Fruit fly (Drosophila melanogaster) whole organism, embryonic: ENCODE results near the gene Taf10.

Experiments used
- CG10462 ChIP-seq: fragments of 200-800 bp; sonication (Bioruptor generic); optimal IDR thresholded peaks from 2 replicates; lab custom pipeline; 2016; ENCODE audit warnings: missing biosample characterization, missing genetic modification characterization
- CG10565 ChIP-seq: fragments of 200-800 bp; sonication (Bioruptor generic); optimal IDR thresholded peaks from 3 replicates; lab custom pipeline; 2016; ENCODE audit warnings: missing biosample characterization, mild to moderate bottlenecking, missing genetic modification characterization
- CG10979 ChIP-seq: fragments of 200-800 bp; sonication (Bioruptor generic); optimal IDR thresholded peaks from 2 replicates; lab custom pipeline; 2018; ENCODE audit warnings: missing biosample characterization, mild to moderate bottlenecking, missing genetic modification characterization, moderate library complexity
- CG12071 ChIP-seq: fragments of 200-800 bp; sonication (Bioruptor generic); optimal IDR thresholded peaks from 3 replicates; lab custom pipeline; 2018; ENCODE audit warnings: missing biosample characterization, mild to moderate bottlenecking, missing genetic modification characterization
- CG12219 ChIP-seq: fragments of 200-800 bp; sonication (Bioruptor generic); optimal IDR thresholded peaks from 3 replicates; lab custom pipeline; 2018; ENCODE audit warnings: missing biosample characterization, mild to moderate bottlenecking, missing genetic modification characterization
- CG14710 ChIP-seq: fragments of 200-800 bp; sonication (Bioruptor generic); optimal IDR thresholded peaks from 3 replicates; lab custom pipeline; 2019; ENCODE audit warnings: missing biosample characterization, mild to moderate bottlenecking, missing genetic modification characterization, moderate library complexity
- CG17359 ChIP-seq: fragments of 200-800 bp; sonication (Bioruptor generic); optimal IDR thresholded peaks from 3 replicates; lab custom pipeline; 2018; ENCODE audit warnings: missing biosample characterization, mild to moderate bottlenecking, missing genetic modification characterization, moderate library complexity
- CG1792 ChIP-seq: fragments of 200-800 bp; sonication (Bioruptor generic); optimal IDR thresholded peaks from 2 replicates; lab custom pipeline; 2016; ENCODE audit warnings: missing biosample characterization, missing genetic modification characterization
- CG1832 ChIP-seq: fragments of 200-800 bp; sonication (Bioruptor generic); optimal IDR thresholded peaks from 2 replicates; lab custom pipeline; 2017; ENCODE audit warnings: missing biosample characterization, mild to moderate bottlenecking, missing genetic modification characterization, inconsistent platforms
- CG18764 ChIP-seq: fragments of 200-800 bp; sonication (Bioruptor generic); optimal IDR thresholded peaks from 3 replicates; lab custom pipeline; 2016; ENCODE audit warnings: missing biosample characterization, missing genetic modification characterization
- CG2116 ChIP-seq: fragments of 200-800 bp; sonication (Bioruptor generic); optimal IDR thresholded peaks from 3 replicates; lab custom pipeline; 2018; ENCODE audit warnings: missing biosample characterization, mild to moderate bottlenecking, missing genetic modification characterization
- CG3163 ChIP-seq: fragments of 200-800 bp; sonication (Bioruptor generic); optimal IDR thresholded peaks from 3 replicates; lab custom pipeline; 2016; ENCODE audit warnings: missing biosample characterization, missing genetic modification characterization
- CG32772 ChIP-seq: fragments of 200-800 bp; sonication (Bioruptor generic); IDR thresholded peaks from 2 replicates; pipeline ENCODE4 v1.3.6; 2022; ENCODE audit warnings: missing biosample characterization, missing genetic modification characterization
- CG4707 ChIP-seq: fragments of 200-800 bp; sonication (Bioruptor generic); optimal IDR thresholded peaks from 2 replicates; lab custom pipeline; 2018; ENCODE audit warnings: missing biosample characterization, mild to moderate bottlenecking, missing genetic modification characterization, moderate library complexity
- CG5245 ChIP-seq: fragments of 200-800 bp; sonication (Bioruptor generic); optimal IDR thresholded peaks from 3 replicates; lab custom pipeline; 2016; ENCODE audit warnings: missing biosample characterization, missing genetic modification characterization
- CG6813 ChIP-seq: fragments of 200-800 bp; sonication (Bioruptor generic); optimal IDR thresholded peaks from 2 replicates; lab custom pipeline; 2017; ENCODE audit warnings: missing biosample characterization, missing genetic modification characterization, mild to moderate bottlenecking, moderate library complexity, missing genetic modification reagents
- CG8944 ChIP-seq: fragments of 200-800 bp; sonication (Bioruptor generic); optimal IDR thresholded peaks from 3 replicates; lab custom pipeline; 2016; ENCODE audit warnings: missing biosample characterization, missing genetic modification characterization
- CG9797 ChIP-seq: fragments of 200-800 bp; sonication (Bioruptor generic); optimal IDR thresholded peaks from 3 replicates; lab custom pipeline; 2018; ENCODE audit warnings: missing biosample characterization, mild to moderate bottlenecking, missing genetic modification characterization
- Dll ChIP-seq: fragments of 200-800 bp; sonication (Bioruptor generic); IDR thresholded peaks from 4 replicates; pipeline ENCODE4 v1.3.6; 2022; ENCODE audit warnings: missing biosample characterization, missing genetic modification characterization; ENCODE audit not compliant: partially characterized antibody
- Doc3 ChIP-seq: fragments of 200-800 bp; sonication (Bioruptor generic); IDR thresholded peaks from 3 replicates; pipeline ENCODE4 v1.3.6; 2022; ENCODE audit warnings: missing biosample characterization, missing genetic modification characterization; ENCODE audit not compliant: partially characterized antibody
- Dref ChIP-seq: fragments of 200-800 bp; sonication (Bioruptor generic); IDR thresholded peaks from 2 replicates; pipeline ENCODE4 v1.3.6; 2022; ENCODE audit warnings: missing biosample characterization, missing genetic modification characterization
- Ets65A ChIP-seq: fragments of 200-800 bp; sonication (Bioruptor generic); peaks from one replicate; lab custom pipeline; 2016; ENCODE audit warnings: missing biosample characterization, missing genetic modification characterization
- Fer3 ChIP-seq: fragments of 200-800 bp; sonication (Bioruptor generic); optimal IDR thresholded peaks from 2 replicates; lab custom pipeline; 2018; ENCODE audit warnings: missing biosample characterization, mild to moderate bottlenecking, missing genetic modification characterization, moderate library complexity
- HLHmδ ChIP-seq: fragments of 200-800 bp; sonication (Bioruptor generic); optimal IDR thresholded peaks from 2 replicates; lab custom pipeline; 2018; ENCODE audit warnings: missing biosample characterization, mild to moderate bottlenecking, missing genetic modification characterization, moderate library complexity
- Meics ChIP-seq: fragments of 200-800 bp; sonication (Bioruptor generic); optimal IDR thresholded peaks from 2 replicates; lab custom pipeline; 2017; ENCODE audit warnings: missing biosample characterization, mild to moderate bottlenecking, missing genetic modification characterization
- Pdp1 ChIP-seq, 2 experiments: fragments of 200-800 bp; sonication (Bioruptor generic); optimal IDR thresholded peaks; 3 replicates each; lab custom pipeline; 2016; ENCODE audit warnings: missing biosample characterization in 2 of 2, missing genetic modification characterization in 2 of 2, mild to moderate bottlenecking in 1 of 2, moderate library complexity in 1 of 2
- Scr ChIP-seq: fragments of 200-800 bp; sonication (Bioruptor generic); IDR thresholded peaks from 2 replicates; pipeline ENCODE4 v1.3.6; 2022; ENCODE audit warnings: missing biosample characterization, missing genetic modification characterization; ENCODE audit not compliant: partially characterized antibody
- Sin3A ChIP-seq: fragments of >200 bp; optimal IDR thresholded peaks from 2 replicates; lab custom pipeline; 2018
- TFAM ChIP-seq: fragments of 200-800 bp; sonication (Bioruptor generic); optimal IDR thresholded peaks from 2 replicates; lab custom pipeline; 2017; ENCODE audit warnings: missing biosample characterization, missing genetic modification characterization, inconsistent platforms
- btn ChIP-seq: fragments of 200-800 bp; sonication (Bioruptor generic); optimal IDR thresholded peaks from 2 replicates; lab custom pipeline; 2016; ENCODE audit warnings: missing biosample characterization, missing genetic modification characterization
- chif ChIP-seq, 2 experiments: fragments of 200-800 bp; sonication (Bioruptor generic); optimal IDR thresholded peaks; 3 replicates each; lab custom pipeline; 2016; ENCODE audit warnings: missing biosample characterization in 2 of 2, missing genetic modification characterization in 2 of 2
- dan ChIP-seq: fragments of 200-800 bp; sonication (Bioruptor generic); IDR thresholded peaks from 2 replicates; pipeline ENCODE4 v1.3.6; 2022; ENCODE audit warnings: missing biosample characterization, missing genetic modification characterization
- dpn ChIP-seq, 2 experiments: fragments of 200-800 bp; sonication (Bioruptor generic); optimal IDR thresholded peaks; 3 replicates each; lab custom pipeline; 2016; ENCODE audit warnings: missing biosample characterization in 2 of 2, missing genetic modification characterization in 2 of 2
- fd64A ChIP-seq: fragments of 200-800 bp; sonication (Bioruptor generic); optimal IDR thresholded peaks from 3 replicates; lab custom pipeline; 2018; ENCODE audit warnings: missing biosample characterization, mild to moderate bottlenecking, missing genetic modification characterization
- gfzf ChIP-seq: fragments of 200-800 bp; sonication (Bioruptor generic); optimal IDR thresholded peaks from 2 replicates; lab custom pipeline; 2016; ENCODE audit warnings: missing biosample characterization, mild to moderate bottlenecking, missing genetic modification characterization, moderate library complexity
- pita ChIP-seq: fragments of 200-800 bp; sonication (Bioruptor generic); optimal IDR thresholded peaks from 2 replicates; lab custom pipeline; 2017; ENCODE audit warnings: missing biosample characterization, mild to moderate bottlenecking, missing genetic modification characterization
- prd ChIP-seq, 3 experiments: fragments of >200 bp in 2 of 3; fragments of 200-800 bp in 1 of 3; sonication (Bioruptor generic) in 1 of 3; optimal IDR thresholded peaks in 2 of 3; IDR thresholded peaks in 1 of 3; 2 replicates in 2 of 3; 3 replicates in 1 of 3; pipeline versions ENCODE4 v1.3.6 to Lab custom; 2017 to 2022; ENCODE audit warnings: missing biosample characterization in 1 of 3, missing genetic modification characterization in 1 of 3
- sima ChIP-seq: fragments of 200-800 bp; sonication (Bioruptor generic); optimal IDR thresholded peaks from 2 replicates; lab custom pipeline; 2016; ENCODE audit warnings: missing biosample characterization, missing genetic modification characterization
- sna ChIP-seq: fragments of 200-800 bp; sonication (Bioruptor generic); IDR thresholded peaks from 2 replicates; pipeline ENCODE4 v1.3.6; 2022; ENCODE audit warnings: missing biosample characterization, missing genetic modification characterization; ENCODE audit not compliant: partially characterized antibody
- ssp ChIP-seq: fragments of 200-800 bp; sonication (Bioruptor generic); IDR thresholded peaks from 2 replicates; pipeline ENCODE4 v1.3.6; 2022; ENCODE audit warnings: missing biosample characterization, missing genetic modification characterization
- stwl ChIP-seq: fragments of 200-800 bp; sonication (Bioruptor generic); optimal IDR thresholded peaks from 3 replicates; lab custom pipeline; 2018; ENCODE audit warnings: missing biosample characterization, mild to moderate bottlenecking, missing genetic modification characterization, moderate library complexity
- tio ChIP-seq: fragments of 200-800 bp; sonication (Bioruptor generic); optimal IDR thresholded peaks from 2 replicates; lab custom pipeline; 2017; ENCODE audit warnings: missing biosample characterization, missing genetic modification characterization, inconsistent platforms
- tll ChIP-seq, 2 experiments: fragments of 200-800 bp in 1 of 2; fragments of >200 bp in 1 of 2; sonication (Bioruptor generic) in 1 of 2; optimal IDR thresholded peaks; 2 replicates each; lab custom pipeline; 2017 to 2019; ENCODE audit warnings: missing biosample characterization in 2 of 2, missing genetic modification characterization in 2 of 2, mild to moderate bottlenecking in 1 of 2, moderate library complexity in 1 of 2
- twi ChIP-seq: fragments of 200-800 bp; optimal IDR thresholded peaks from 2 replicates; lab custom pipeline; 2019; ENCODE audit warnings: missing biosample characterization, mild to moderate bottlenecking, missing genetic modification characterization, moderate library complexity
- wor ChIP-seq: fragments of 200-800 bp; sonication (Bioruptor generic); IDR thresholded peaks from 2 replicates; pipeline ENCODE4 v1.3.6; 2022; ENCODE audit warnings: missing biosample characterization, missing genetic modification characterization

Taf10 gene

DNA sequence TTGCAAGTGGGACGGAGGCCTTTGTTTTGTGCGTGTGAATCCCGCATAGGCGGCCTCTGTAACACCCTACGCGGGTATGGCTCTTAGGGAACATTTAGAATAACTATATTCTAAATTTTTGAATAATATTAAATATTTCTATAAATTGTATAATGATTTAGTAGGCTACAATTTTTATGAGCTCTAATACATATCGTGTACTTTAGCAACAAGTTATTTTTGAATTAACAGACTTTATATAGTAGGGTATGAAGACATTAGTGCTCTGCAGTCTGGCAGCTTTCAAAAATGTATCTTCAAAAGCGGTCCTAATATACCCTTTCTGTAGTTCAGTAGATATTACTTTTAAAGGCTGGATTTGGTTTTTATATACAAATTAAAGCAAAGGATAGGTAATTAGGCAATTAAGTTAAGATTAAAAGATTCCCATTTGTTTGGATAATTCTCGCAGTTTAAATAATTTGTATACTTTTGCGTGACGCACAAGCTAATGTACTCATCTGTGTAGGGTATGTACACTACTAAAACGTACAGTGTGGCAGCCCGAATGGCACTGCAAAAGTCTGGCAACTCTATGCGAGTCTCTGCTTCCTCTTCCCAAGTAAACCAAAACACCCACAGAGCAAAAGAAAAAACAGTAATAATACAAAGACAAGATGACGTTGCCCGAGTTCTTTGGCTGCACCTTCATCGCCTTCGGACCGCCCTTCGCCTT is 1.9 kb upstream of the Taf10 start, which contains the start of the genes Snx21 and aph-1 (continued):
- peak; percentile 78 for TF ChIP-seq CG10462 (GFP tag; lab: Kevin White, UChicago)
- peak; percentile 69 for TF ChIP-seq CG3163 (GFP tag; lab: Kevin White, UChicago)
- TF ChIP-seq tll (GFP tag; optimal IDR thresholded peaks at IDR 0.05; lab: Kevin White, UChicago), result peak in 1 of 2 experiments; percentile 64
- TF ChIP-seq CG14710 (tag; lab: Kevin White, UChicago), result peak; percentile 92
- TF ChIP-seq CG1792 (GFP tag; lab: Kevin White, UChicago), result peak; percentile 76
- no peak for TF ChIP-seq pita (GFP tag; lab: Kevin White, UChicago)
- peak; percentile 33; the same call in 1 of the 2 replicates for TF ChIP-seq Scr (GFP tag; lab: Robert Waterston, UW)
- peak; percentile 82 for TF ChIP-seq CG18764 (GFP tag; lab: Kevin White, UChicago)
- TF ChIP-seq CG32772, result peak; percentile 87; the same call in 1 of the 2 replicates
- TF ChIP-seq Dref (GFP tag; lab: Robert Waterston, UW), result peak; percentile 38
- TF ChIP-seq, all 482 proteins: peak for 427

DNA sequence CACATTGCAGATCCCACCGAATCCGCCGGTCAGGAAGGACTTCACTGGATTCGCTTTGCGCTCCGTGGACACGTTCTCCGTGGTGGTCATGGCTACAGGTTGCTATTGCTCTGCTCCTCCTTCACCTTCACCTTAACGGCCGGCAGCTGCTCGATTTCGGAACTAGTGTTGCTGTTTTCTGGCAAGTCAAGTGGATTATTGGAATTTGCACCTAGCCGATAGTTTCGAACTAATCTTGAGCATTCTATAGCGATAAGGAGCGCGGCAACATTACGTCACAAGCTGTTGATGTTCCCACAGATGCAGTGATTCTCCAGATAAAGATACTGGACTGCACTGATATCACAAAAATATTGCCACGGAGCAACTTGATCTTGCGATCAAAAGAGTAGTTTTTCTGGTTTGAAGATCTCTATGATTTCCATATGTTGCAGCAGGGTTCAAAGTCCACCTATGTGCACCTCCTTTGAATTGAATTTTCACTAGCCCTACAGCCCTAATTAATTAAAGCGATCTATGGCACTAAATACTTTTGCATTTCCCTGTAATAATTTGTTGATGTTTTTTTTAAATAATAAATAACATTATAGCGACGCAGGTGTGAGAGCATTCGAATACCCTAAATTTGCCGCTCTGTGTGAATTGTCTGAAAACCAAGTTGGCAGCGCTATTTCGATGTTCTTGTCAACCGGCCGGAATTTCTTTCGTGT is 1.9 kb downstream of the Taf10 start, which contains the start of the genes colt and HINT1:
Gene colt, minus strand, starts transcription at position 594 of the 710 bp plus-strand sequence.
Gene HINT1, plus strand, starts transcription at position 660 of the 710 bp plus-strand sequence.
- TF ChIP-seq HLHmδ (GFP tag; lab: Kevin White, UChicago), result no peak
- no peak for TF ChIP-seq wor
- TF ChIP-seq Fer3, result no peak
- no peak; the same call in 2 of the 3 replicates for TF ChIP-seq Doc3 (GFP tag; lab: Robert Waterston, UW)
- TF ChIP-seq stwl, result peak; percentile 80
- peak; percentile 78 for TF ChIP-seq Sin3A (lab: Kevin White, UChicago)
- peak; percentile 46 for TF ChIP-seq twi
- TF ChIP-seq CG4707 (GFP tag; lab: Kevin White, UChicago), result no peak
- no peak for TF ChIP-seq CG17359 (tag; lab: Kevin White, UChicago)
- TF ChIP-seq ssp (GFP tag; lab: Robert Waterston, UW), result no peak
- no peak for TF ChIP-seq tio (GFP tag; lab: Kevin White, UChicago)
- TF ChIP-seq CG2116 (GFP tag; lab: Kevin White, UChicago), result peak; percentile 57
- TF ChIP-seq Dll (GFP tag; lab: Robert Waterston, UW), result peak; percentile 37; the same call in 1 of the 4 replicates
- no peak for TF ChIP-seq CG6813 (GFP tag; lab: Kevin White, UChicago)
- TF ChIP-seq CG9797, result peak; percentile 74
- TF ChIP-seq Pdp1 (GFP tag; optimal IDR thresholded peaks at IDR 0.05; lab: Kevin White, UChicago), result peak in 1 of 2 experiments; percentile 95
- no peak for TF ChIP-seq CG5245 (GFP tag; lab: Kevin White, UChicago)
- TF ChIP-seq btn, result no peak
- TF ChIP-seq CG12071 (GFP tag; lab: Kevin White, UChicago), result no peak
- no peak for TF ChIP-seq sna
- TF ChIP-seq Ets65A (GFP tag; lab: Kevin White, UChicago), result no peak
- no peak for TF ChIP-seq fd64A (GFP tag; lab: Kevin White, UChicago)
- no peak for TF ChIP-seq prd (optimal IDR thresholded peaks at IDR 0.05; lab: Kevin White, UChicago)
- no peak for TF ChIP-seq prd (GFP tag; IDR thresholded peaks at IDR 0.05; lab: Robert Waterston, UW)
- no peak for TF ChIP-seq dan (GFP tag; lab: Robert Waterston, UW)
- no peak for TF ChIP-seq CG10565
- no peak for TF ChIP-seq CG12219 (GFP tag; lab: Kevin White, UChicago)
- no peak for TF ChIP-seq TFAM (GFP tag; lab: Kevin White, UChicago)
- TF ChIP-seq sima (GFP tag; lab: Kevin White, UChicago), result no peak
- TF ChIP-seq chif (GFP tag; optimal IDR thresholded peaks at IDR 0.05; lab: Kevin White, UChicago), result no peak
- no peak for TF ChIP-seq CG1832
- peak; percentile 28 for TF ChIP-seq Meics (GFP tag; lab: Kevin White, UChicago)
- TF ChIP-seq CG10979 (tag; lab: Kevin White, UChicago), result peak; percentile 37
- TF ChIP-seq CG8944 (GFP tag; lab: Kevin White, UChicago), result no peak
- TF ChIP-seq gfzf (GFP tag; lab: Kevin White, UChicago), result peak; percentile 91
- no peak for TF ChIP-seq dpn (GFP tag; optimal IDR thresholded peaks at IDR 0.05; lab: Kevin White, UChicago)
